Worm (Caenorhabditis elegans) whole organism, midembryonic: ENCODE results near the gene ttll-5.

ENCODE experiments used
- T22C8.4 ChIP-seq: fragments of 200-800 bp; sonication (Bioruptor generic); IDR thresholded peaks from 2 replicates; pipeline ENCODE4 v1.3.6; 2022; ENCODE audit warnings: missing genetic modification characterization, missing compliant biosample characterization
- flt-1 ChIP-seq: fragments of 200-800 bp; sonication (Bioruptor generic); IDR thresholded peaks from 2 replicates; pipeline ENCODE4 v1.3.6; 2022; ENCODE audit warnings: missing genetic modification characterization, missing compliant biosample characterization
- klf-2 ChIP-seq: fragments of 200-800 bp; sonication (Bioruptor generic); conservative IDR thresholded peaks from 2 replicates; pipeline ENCODE4 v1.3.6; 2022; ENCODE audit warnings: missing genetic modification reagents, missing genetic modification characterization, missing compliant biosample characterization
- med-1 ChIP-seq: sonication (generic microtip); optimal IDR thresholded peaks from 2 replicates; lab custom pipeline; 2017; ENCODE audit warnings: missing genetic modification characterization, mild to moderate bottlenecking, missing compliant biosample characterization, antibody characterized with exemption, missing genetic modification reagents; ENCODE audit not compliant: insufficient read depth
- ztf-29 ChIP-seq: fragments of 200-800 bp; sonication (Bioruptor generic); IDR thresholded peaks from 2 replicates; pipeline ENCODE4 v1.3.6; 2022; ENCODE audit warnings: missing genetic modification reagents, missing genetic modification characterization, missing compliant biosample characterization

- TF ChIP-seq flt-1 (no peak), ztf-29 (GFP tag; lab: Robert Waterston, UW) (no peak), klf-2 (GFP tag; lab: Robert Waterston, UW) (no peak), med-1 (no peak), T22C8.4 (GFP tag; lab: Robert Waterston, UW) (no peak)
These were observed 34.7 kb downstream of the ttll-5 start, which contains the start of gene F38B7.2 for ce11 chrV:11543564-11543963.
